Fruit fly (Drosophila melanogaster): ENCODE measurements around the gene cac.

- TF ChIP-seq CG9948 (tag; optimal IDR thresholded peaks at IDR 0.05) (peak; percentile 28), fd96Ca (GFP tag; IDR thresholded peaks at IDR 0.05) (no peak), CG13204 (GFP tag; optimal IDR thresholded peaks at IDR 0.05) (no peak), CG34367 (tag; optimal IDR thresholded peaks at IDR 0.05) (peak; percentile 37), EcR (GFP tag; optimal IDR thresholded peaks at IDR 0.05) (peak; percentile 69), CG17806 (tag; optimal IDR thresholded peaks at IDR 0.05) (peak; percentile 55), CG8301 (tag; optimal IDR thresholded peaks at IDR 0.05) (peak; percentile 20)
Observed at dm6 chrX:12014800-12015389, 30.0 kb upstream of the cac start.
